Worm (Caenorhabditis elegans) whole organism, L4 larva: ENCODE measurements around the gene otpl-6.
A peak's percentile ranks its signal among the peaks of the same experiment; 100 is the strongest.

Experiments
- F44E2.7 ChIP-seq: fragments of 200-800 bp; sonication (Bioruptor generic); IDR thresholded peaks from 2 replicates; pipeline ENCODE4 v2.1.2; 2022; ENCODE audit warnings: missing genetic modification characterization, missing compliant biosample characterization
- T26A8.4 ChIP-seq: fragments of 200-800 bp; sonication (Bioruptor generic); IDR thresholded peaks from 2 replicates; pipeline ENCODE4 v1.3.6; 2022; ENCODE audit warnings: missing genetic modification characterization, missing compliant biosample characterization
- Y105C5A.15 ChIP-seq: fragments of 200-800 bp; sonication (Bioruptor generic); IDR thresholded peaks from 2 replicates; pipeline ENCODE4 v1.3.6; 2022; ENCODE audit warnings: missing genetic modification characterization, missing compliant biosample characterization
- Y5F2A.4 ChIP-seq: fragments of 200-800 bp; sonication (Bioruptor generic); optimal IDR thresholded peaks from 2 replicates; lab custom pipeline; 2018; ENCODE audit warnings: mild to moderate bottlenecking, missing genetic modification characterization, missing compliant biosample characterization
- Y75B8A.6 ChIP-seq: fragments of 200-800 bp; sonication (Bioruptor generic); IDR thresholded peaks from 2 replicates; pipeline ENCODE4 v1.3.6; 2022; ENCODE audit warnings: missing genetic modification reagents, missing genetic modification characterization, missing compliant biosample characterization
- arid-1 ChIP-seq: fragments of 200-800 bp; sonication (Bioruptor generic); conservative IDR thresholded peaks from 2 replicates; pipeline ENCODE4 v1.3.6; 2022; ENCODE audit warnings: missing genetic modification reagents, missing genetic modification characterization, missing compliant biosample characterization
- ceh-20 ChIP-seq: fragments of 200-800 bp; sonication (Bioruptor generic); IDR thresholded peaks from 2 replicates; pipeline ENCODE4 v1.3.6; 2022; ENCODE audit warnings: missing genetic modification reagents, missing genetic modification characterization, missing compliant biosample characterization
- ceh-28 ChIP-seq: fragments of 150-350 bp; optimal IDR thresholded peaks from 2 replicates; lab custom pipeline; 2014; ENCODE audit warnings: missing biosample characterization, missing genetic modification reagents, missing genetic modification characterization
- ceh-62 ChIP-seq: sonication (generic microtip); optimal IDR thresholded peaks from 2 replicates; lab custom pipeline; 2017; ENCODE audit warnings: missing biosample characterization, missing genetic modification characterization
- cey-2 ChIP-seq: sonication (generic microtip); optimal IDR thresholded peaks from 3 replicates; lab custom pipeline; 2017; ENCODE audit warnings: missing genetic modification characterization, mild to moderate bottlenecking, missing compliant biosample characterization, antibody characterized with exemption, borderline replicate concordance; ENCODE audit not compliant: insufficient read depth
- daf-12 ChIP-seq: fragments of 150-350 bp; optimal IDR thresholded peaks from 2 replicates; lab custom pipeline; 2014; ENCODE audit warnings: missing biosample characterization, missing genetic modification reagents, missing genetic modification characterization
- daf-16 ChIP-seq, 3 experiments: sonication (generic microtip); optimal IDR thresholded peaks; 2 replicates each; lab custom pipeline; 2016 to 2017; ENCODE audit warnings: missing genetic modification characterization in 3 of 3, missing genetic modification reagents in 3 of 3, mild to moderate bottlenecking in 2 of 3, missing compliant biosample characterization in 2 of 3, missing biosample characterization in 1 of 3, moderate library complexity in 1 of 3
- egl-43 ChIP-seq: fragments of 200-800 bp; sonication (Bioruptor generic); IDR thresholded peaks from 2 replicates; pipeline ENCODE4 v1.3.6; 2022; ENCODE audit warnings: missing genetic modification reagents, missing genetic modification characterization, missing compliant biosample characterization
- fkh-10 ChIP-seq: fragments of 150-350 bp; optimal IDR thresholded peaks from 2 replicates; lab custom pipeline; 2014; ENCODE audit warnings: missing biosample characterization, missing genetic modification reagents, missing genetic modification characterization
- gei-8 ChIP-seq: fragments of 200-800 bp; sonication (Bioruptor generic); optimal IDR thresholded peaks from 2 replicates; lab custom pipeline; 2018; ENCODE audit warnings: mild to moderate bottlenecking, missing genetic modification characterization, missing compliant biosample characterization
- hmg-1.1 ChIP-seq: fragments of 200-800 bp; sonication (Bioruptor generic); IDR thresholded peaks from 2 replicates; pipeline ENCODE4 v1.3.6; 2022; ENCODE audit warnings: missing genetic modification reagents, missing genetic modification characterization, missing compliant biosample characterization
- lin-13 ChIP-seq: fragments of 150-350 bp; optimal IDR thresholded peaks from 2 replicates; lab custom pipeline; 2014; ENCODE audit warnings: missing biosample characterization, missing genetic modification reagents, missing genetic modification characterization
- lin-15B ChIP-seq: fragments of 150-350 bp; sonication (generic microtip); optimal IDR thresholded peaks from 3 replicates; lab custom pipeline; 2014; ENCODE audit warnings: missing biosample characterization, missing genetic modification characterization
- lin-29 ChIP-seq: fragments of 200-800 bp; sonication (Bioruptor generic); IDR thresholded peaks from 2 replicates; pipeline ENCODE4 v1.3.6; 2022; ENCODE audit warnings: missing genetic modification reagents, missing genetic modification characterization, missing compliant biosample characterization
- madf-5 ChIP-seq, 2 experiments: fragments of 200-800 bp; sonication (Bioruptor generic); IDR thresholded peaks; 2 replicates each; pipeline ENCODE4 v1.3.6; 2022; ENCODE audit warnings: missing compliant biosample characterization in 2 of 2, missing genetic modification characterization in 2 of 2
- mdt-29 ChIP-seq: fragments of 200-800 bp; sonication (Bioruptor generic); IDR thresholded peaks from 2 replicates; pipeline ENCODE4 v1.3.6; 2022; ENCODE audit warnings: missing genetic modification reagents, missing genetic modification characterization, missing compliant biosample characterization
- nhr-102 ChIP-seq: sonication (generic microtip); optimal IDR thresholded peaks from 2 replicates; lab custom pipeline; 2016; ENCODE audit warnings: mild to moderate bottlenecking, missing genetic modification characterization, moderate library complexity, missing compliant biosample characterization
- nhr-6 ChIP-seq: fragments of 150-350 bp; optimal IDR thresholded peaks from 2 replicates; lab custom pipeline; 2014; ENCODE audit warnings: missing biosample characterization, missing genetic modification characterization
- nhr-76 ChIP-seq: fragments of 150-350 bp; optimal IDR thresholded peaks from 2 replicates; lab custom pipeline; 2014; ENCODE audit warnings: missing biosample characterization, missing genetic modification characterization
- nhr-77 ChIP-seq: fragments of 150-350 bp; optimal IDR thresholded peaks from 2 replicates; lab custom pipeline; 2014; ENCODE audit warnings: missing biosample characterization, missing genetic modification characterization
- set-16 ChIP-seq: fragments of 200-800 bp; sonication (Bioruptor generic); IDR thresholded peaks from 2 replicates; pipeline ENCODE4 v1.3.6; 2022; ENCODE audit warnings: missing genetic modification reagents, missing genetic modification characterization, missing compliant biosample characterization
- skn-1 ChIP-seq: fragments of 150-350 bp; optimal IDR thresholded peaks from 2 replicates; lab custom pipeline; 2014; ENCODE audit warnings: missing biosample characterization, missing genetic modification characterization
- tag-97 ChIP-seq: fragments of 200-800 bp; sonication (Bioruptor generic); IDR thresholded peaks from 2 replicates; pipeline ENCODE4 v1.3.6; 2022; ENCODE audit warnings: missing genetic modification characterization, missing compliant biosample characterization
- vab-7 ChIP-seq: fragments of 200-800 bp; sonication (Bioruptor generic); IDR thresholded peaks from 2 replicates; pipeline ENCODE4 v1.3.6; 2022; ENCODE audit warnings: missing genetic modification reagents, missing genetic modification characterization, missing compliant biosample characterization
- zip-11 ChIP-seq: fragments of 200-800 bp; sonication (Bioruptor generic); IDR thresholded peaks from 2 replicates; pipeline ENCODE4 v1.3.6; 2022; ENCODE audit warnings: missing genetic modification characterization, missing compliant biosample characterization
- ztf-11 ChIP-seq: fragments of 150-350 bp; optimal IDR thresholded peaks from 2 replicates; lab custom pipeline; 2014; ENCODE audit warnings: missing biosample characterization, missing genetic modification characterization
- ztf-7 ChIP-seq: fragments of 150-350 bp; optimal IDR thresholded peaks from 2 replicates; lab custom pipeline; 2014; ENCODE audit warnings: missing biosample characterization, missing genetic modification characterization

Gene otpl-6

ce11 chrV:8520846-8521553, 4.9 kb upstream of the otpl-6 start, which contains the start of the genes F45F2.11 and otpl-7:
TSS of gene F45F2.11 (minus strand) at chrV:8520896.
TSS of gene otpl-7 (plus strand) at chrV:8521503.
- no peak for TF ChIP-seq zip-11 (GFP tag; lab: Robert Waterston, UW)
- no peak for TF ChIP-seq gei-8 (GFP tag; lab: Kevin White, UChicago)
- no peak for TF ChIP-seq daf-12 (tag; lab: Kevin White, UChicago)
- no peak for TF ChIP-seq tag-97 (GFP tag; lab: Robert Waterston, UW)
- TF ChIP-seq Y75B8A.6 (GFP tag; lab: Robert Waterston, UW), result no peak
- no peak for TF ChIP-seq Y5F2A.4 (GFP tag; lab: Kevin White, UChicago)
- no peak for TF ChIP-seq ztf-7 (tag; lab: Kevin White, UChicago)
- no peak for TF ChIP-seq lin-13 (GFP tag; lab: Kevin White, UChicago)
- no peak for TF ChIP-seq lin-15B (tag; lab: Kevin White, UChicago)
- TF ChIP-seq madf-5 (GFP tag; IDR thresholded peaks at IDR 0.05; lab: Robert Waterston, UW), result no peak
- no peak for TF ChIP-seq egl-43 (GFP tag; lab: Robert Waterston, UW)
- TF ChIP-seq F44E2.7 (GFP tag; lab: Robert Waterston, UW), result no peak
- no peak for TF ChIP-seq nhr-102 (tag; lab: Kevin White, UChicago)
- no peak for TF ChIP-seq nhr-6 (tag; lab: Kevin White, UChicago)
- TF ChIP-seq skn-1, result no peak
- TF ChIP-seq nhr-77, result no peak
- no peak for TF ChIP-seq Y105C5A.15 (GFP tag; lab: Robert Waterston, UW)

- no peak for TF ChIP-seq gei-8 (GFP tag; lab: Kevin White, UChicago)
- TF ChIP-seq fkh-10 (GFP tag; lab: Kevin White, UChicago), result no peak
- TF ChIP-seq T26A8.4 (GFP tag; lab: Robert Waterston, UW), result no peak
- TF ChIP-seq nhr-76 (tag; lab: Kevin White, UChicago), result no peak
- TF ChIP-seq cey-2 (tag; lab: Kevin White, UChicago), result no peak
- TF ChIP-seq ceh-62 (tag; lab: Kevin White, UChicago), result no peak
- TF ChIP-seq lin-29, result no peak
- TF ChIP-seq, all 104 proteins: peak for 0
Observed at ce11 chrV:8529219-8529618, 3.3 kb downstream of the otpl-6 start, which contains the start of gene otpl-5. TSS of gene otpl-5 (plus strand) at chrV:8529519.

DNA sequence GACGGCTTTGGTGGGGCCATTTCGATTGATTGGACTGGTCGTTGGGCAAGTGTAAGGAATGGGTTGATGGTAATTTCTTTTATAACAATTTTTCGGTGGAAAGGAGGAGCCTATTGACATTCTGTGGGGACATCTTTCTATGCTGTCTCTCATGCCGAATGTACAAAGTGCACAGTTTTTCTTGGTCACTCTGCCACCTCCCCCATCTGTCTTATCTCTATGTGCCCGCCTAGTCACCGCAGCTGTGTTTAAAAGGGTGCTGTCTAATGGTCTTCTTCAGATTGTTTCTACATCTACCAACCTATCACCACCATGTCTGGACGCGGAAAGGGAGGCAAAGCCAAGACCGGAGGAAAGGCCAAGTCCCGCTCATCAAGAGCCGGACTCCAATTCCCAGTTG, 7.2 kb downstream of the otpl-6 start, which contains the start of the genes his-8 and his-7:
Gene his-8, minus strand, starts transcription at position 20 of the 400 bp plus-strand sequence.
Gene his-7, plus strand, starts transcription at position 313 of the 400 bp plus-strand sequence.
- peak; percentile 37; the same call in 1 of the 2 replicates for TF ChIP-seq set-16

DNA sequence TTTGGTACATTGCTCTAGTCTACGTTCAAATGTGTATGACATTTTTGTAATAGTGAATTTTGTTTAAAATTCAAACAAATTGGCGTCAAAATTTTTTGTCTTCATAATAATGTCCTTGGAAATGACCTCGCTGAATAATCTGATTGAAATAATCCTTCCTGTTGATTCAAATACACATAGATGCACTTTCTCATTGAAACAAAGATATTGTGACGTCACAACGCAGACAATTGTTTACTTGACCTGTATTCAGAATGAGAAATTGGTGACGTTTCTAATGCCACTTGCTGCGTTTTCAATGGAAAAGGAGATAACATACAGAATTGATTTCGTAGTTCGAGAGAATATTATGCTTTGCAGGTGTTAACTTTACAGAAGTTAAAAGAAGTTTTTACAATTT, 8.0 kb downstream of the otpl-6 start:
- TF ChIP-seq set-16 (no peak), hmg-1.1 (GFP tag; lab: Robert Waterston, UW) (no peak), ceh-20 (GFP tag; lab: Robert Waterston, UW) (no peak), vab-7 (GFP tag; lab: Robert Waterston, UW) (no peak), ztf-11 (tag; lab: Kevin White, UChicago) (no peak), ceh-28 (tag; lab: Kevin White, UChicago) (no peak), arid-1 (GFP tag; lab: Robert Waterston, UW) (no peak), daf-16 (GFP tag; optimal IDR thresholded peaks at IDR 0.05; lab: Kevin White, UChicago) (no peak), daf-16 (tag; optimal IDR thresholded peaks at IDR 0.05; lab: Kevin White, UChicago) (no peak), mdt-29 (GFP tag; lab: Robert Waterston, UW) (no peak)
